Fruit fly (Drosophila melanogaster): ENCODE data around the gene VhaPPA1-1.

The VhaPPA1-1 gene

dm6 chr3R:14875965-14876331 is 27.9 kb downstream of the VhaPPA1-1 start:
- TF ChIP-seq pros (GFP tag; optimal IDR thresholded peaks at IDR 0.05) = no peak
- TF ChIP-seq CG4730 (GFP tag; IDR thresholded peaks at IDR 0.05) = no peak
- TF ChIP-seq Ets97D (GFP tag; optimal IDR thresholded peaks at IDR 0.05) = peak; percentile 11
- TF ChIP-seq sr (GFP tag; IDR thresholded peaks at IDR 0.05) = peak; percentile 62; the same call in 2 of the 3 replicates
- TF ChIP-seq Max (GFP tag; optimal IDR thresholded peaks at IDR 0.05) = no peak
- no peak for TF ChIP-seq Sin3A (optimal IDR thresholded peaks at IDR 0.05)
- TF ChIP-seq Gsc (GFP tag; IDR thresholded peaks at IDR 0.05) = no peak
- no peak for TF ChIP-seq cato (GFP tag; optimal IDR thresholded peaks at IDR 0.05; ENCODE audit: borderline replicate concordance)
- TF ChIP-seq CG2678 (tag; optimal IDR thresholded peaks at IDR 0.05) = peak; percentile 23
- TF ChIP-seq Hr39 (optimal IDR thresholded peaks at IDR 0.05) = no peak
- no peak for TF ChIP-seq CG10366 (GFP tag; IDR thresholded peaks at IDR 0.05)
- no peak for TF ChIP-seq Nf-YB (GFP tag; optimal IDR thresholded peaks at IDR 0.05)
- no peak for TF ChIP-seq cg (GFP tag; optimal IDR thresholded peaks at IDR 0.05)
- TF ChIP-seq CG9817 (tag; optimal IDR thresholded peaks at IDR 0.05) = no peak
- TF ChIP-seq tll (GFP tag; optimal IDR thresholded peaks at IDR 0.05) = no peak
- TF ChIP-seq zen2 (GFP tag; IDR thresholded peaks at IDR 0.05; ENCODE audit: partially characterized antibody) = no peak
- no peak for TF ChIP-seq salm (tag; optimal IDR thresholded peaks at IDR 0.05)
- TF ChIP-seq CG10565 (GFP tag; optimal IDR thresholded peaks at IDR 0.05) = no peak
- TF ChIP-seq Hey (tag; optimal IDR thresholded peaks at IDR 0.05) = no peak
- TF ChIP-seq CG10274 (GFP tag; optimal IDR thresholded peaks at IDR 0.05) = no peak
- no peak for TF ChIP-seq Oaz (GFP tag; IDR thresholded peaks at IDR 0.05)
- no peak for TF ChIP-seq CG8924 (tag; optimal IDR thresholded peaks at IDR 0.05)
- TF ChIP-seq Dbx (GFP tag; IDR thresholded peaks at IDR 0.05) = no peak
- no peak for TF ChIP-seq trem (tag; optimal IDR thresholded peaks at IDR 0.05)
- TF ChIP-seq CG16863 (GFP tag; optimal IDR thresholded peaks at IDR 0.05) = no peak
- TF ChIP-seq CG9215 (GFP tag; IDR thresholded peaks at IDR 0.05) = no peak
- no peak for TF ChIP-seq Poxn (GFP tag; IDR thresholded peaks at IDR 0.05)
- no peak for TF ChIP-seq shn (GFP tag; optimal IDR thresholded peaks at IDR 0.05)
- TF ChIP-seq nmo (GFP tag; optimal IDR thresholded peaks at IDR 0.05) = no peak
- TF ChIP-seq CG17328 (GFP tag; IDR thresholded peaks at IDR 0.05) = no peak
- TF ChIP-seq CG13287 (GFP tag; IDR thresholded peaks at IDR 0.05; ENCODE audit: partially characterized antibody) = peak; percentile 13; the same call in 1 of the 2 replicates
- TF ChIP-seq gsb-n (tag; optimal IDR thresholded peaks at IDR 0.05) = no peak
- no peak for TF ChIP-seq ATbp (GFP tag; optimal IDR thresholded peaks at IDR 0.05)
- TF ChIP-seq YL-1 (GFP tag; optimal IDR thresholded peaks at IDR 0.05) = no peak
- TF ChIP-seq CG31441 (GFP tag; IDR thresholded peaks at IDR 0.05) = no peak
- no peak for TF ChIP-seq CG17802 (tag; optimal IDR thresholded peaks at IDR 0.05)
- no peak for TF ChIP-seq CG14710 (tag; optimal IDR thresholded peaks at IDR 0.05)
- no peak for TF ChIP-seq onecut (GFP tag; IDR thresholded peaks at IDR 0.05)
- no peak for TF ChIP-seq CG11398 (GFP tag; optimal IDR thresholded peaks at IDR 0.05)
- TF ChIP-seq HLH4C (GFP tag; IDR thresholded peaks at IDR 0.05; ENCODE audit: partially characterized antibody) = no peak
- TF ChIP-seq CG4424 (GFP tag; optimal IDR thresholded peaks at IDR 0.05) = peak; percentile 11
- peak; percentile 33; the same call in 1 of the 2 replicates for TF ChIP-seq CG4360 (GFP tag; IDR thresholded peaks at IDR 0.05)
- peak; percentile 43 for TF ChIP-seq Deaf1 (tag; optimal IDR thresholded peaks at IDR 0.05)
- TF ChIP-seq eyg (GFP tag; optimal IDR thresholded peaks at IDR 0.05) = no peak
- no peak for TF ChIP-seq Sox102F (GFP tag; optimal IDR thresholded peaks at IDR 0.05)
- no peak for TF ChIP-seq Vsx1 (GFP tag; optimal IDR thresholded peaks at IDR 0.05)
- TF ChIP-seq amos (GFP tag; IDR thresholded peaks at IDR 0.05; ENCODE audit: partially characterized antibody) = no peak
- no peak for TF ChIP-seq CG17359 (tag; optimal IDR thresholded peaks at IDR 0.05)
- no peak for TF ChIP-seq CG7786 (GFP tag; optimal IDR thresholded peaks at IDR 0.05)
- no peak for TF ChIP-seq CG10462 (GFP tag; optimal IDR thresholded peaks at IDR 0.05)
- TF ChIP-seq Stat92E (GFP tag; optimal IDR thresholded peaks at IDR 0.05) = no peak
- TF ChIP-seq sens-2 (GFP tag; IDR thresholded peaks at IDR 0.05) = no peak

Data from whole organism, embryonic.